Worm (Caenorhabditis elegans) whole organism, L1 larva: Measurements from ENCODE around the gene C09B9.4.

Experiments
- C04F5.9 ChIP-seq: sonication (generic microtip); optimal IDR thresholded peaks from 2 replicates; lab custom pipeline; 2016; ENCODE audit warnings: missing genetic modification characterization, missing compliant biosample characterization
- C16A3.4 ChIP-seq: fragments of 150-350 bp; optimal IDR thresholded peaks from 2 replicates; lab custom pipeline; 2014; ENCODE audit warnings: missing biosample characterization, missing genetic modification characterization
- F16B12.6 ChIP-seq: fragments of 150-350 bp; optimal IDR thresholded peaks from 2 replicates; lab custom pipeline; 2014; ENCODE audit warnings: missing biosample characterization, missing genetic modification characterization
- alr-1 ChIP-seq: fragments of 200-800 bp; sonication (Bioruptor generic); optimal IDR thresholded peaks from 2 replicates; lab custom pipeline; 2018; ENCODE audit warnings: borderline replicate concordance, mild to moderate bottlenecking, missing genetic modification characterization, missing compliant biosample characterization
- ama-1 ChIP-seq: fragments of 150-350 bp; optimal IDR thresholded peaks from 2 replicates; lab custom pipeline; 2014
- blmp-1 ChIP-seq: fragments of 150-350 bp; optimal IDR thresholded peaks from 2 replicates; lab custom pipeline; 2014; ENCODE audit warnings: missing biosample characterization, missing genetic modification characterization
- ceh-63 ChIP-seq: fragments of 200-800 bp; sonication (Bioruptor generic); optimal IDR thresholded peaks from 2 replicates; lab custom pipeline; 2018; ENCODE audit warnings: mild to moderate bottlenecking, missing genetic modification characterization, missing compliant biosample characterization
- dsc-1 ChIP-seq: sonication (generic microtip); optimal IDR thresholded peaks from 2 replicates; lab custom pipeline; 2016; ENCODE audit warnings: mild to moderate bottlenecking, missing genetic modification characterization, missing compliant biosample characterization
- efl-1 ChIP-seq, 4 experiments: fragments of 150-350 bp; optimal IDR thresholded peaks in 3 of 4; peaks in 1 of 4; 1 replicate in 1 of 4; 2 replicates in 3 of 4; lab custom pipeline; 2014; ENCODE audit warnings: missing biosample characterization in 2 of 4, missing genetic modification characterization in 2 of 4, missing genetic modification reagents in 2 of 4
- egl-27 ChIP-seq, 2 experiments: fragments of 150-350 bp in 1 of 2; sonication (generic microtip); optimal IDR thresholded peaks; 3 replicates each; lab custom pipeline; 2017 to 2018; ENCODE audit warnings: missing biosample characterization in 2 of 2, missing genetic modification characterization in 2 of 2, missing genetic modification reagents in 2 of 2
- elt-3 ChIP-seq, 6 experiments: fragments of 150-350 bp in 1 of 6; sonication (generic microtip); optimal IDR thresholded peaks; 2 replicates each; lab custom pipeline; 2017 to 2018; ENCODE audit warnings: missing biosample characterization in 6 of 6, missing genetic modification characterization in 6 of 6, inconsistent platforms in 1 of 6
- fkh-4 ChIP-seq: sonication (generic microtip); optimal IDR thresholded peaks from 2 replicates; lab custom pipeline; 2016; ENCODE audit warnings: missing compliant biosample characterization, missing genetic modification characterization, borderline replicate concordance
- fkh-8 ChIP-seq: sonication (generic microtip); optimal IDR thresholded peaks from 2 replicates; lab custom pipeline; 2016; ENCODE audit warnings: mild to moderate bottlenecking, missing genetic modification characterization, missing compliant biosample characterization
- hlh-17 ChIP-seq: fragments of 200-800 bp; sonication (Bioruptor generic); optimal IDR thresholded peaks from 2 replicates; lab custom pipeline; 2018; ENCODE audit warnings: missing genetic modification characterization, mild to moderate bottlenecking, missing compliant biosample characterization, moderate library complexity, borderline replicate concordance
- hlh-4 ChIP-seq: sonication (generic microtip); optimal IDR thresholded peaks from 2 replicates; lab custom pipeline; 2016; ENCODE audit warnings: mild to moderate bottlenecking, missing genetic modification characterization, missing compliant biosample characterization
- lin-35 ChIP-seq, 2 experiments: fragments of 150-350 bp; optimal IDR thresholded peaks; 2 replicates each; lab custom pipeline; 2014; ENCODE audit warnings: missing biosample characterization in 2 of 2, missing genetic modification characterization in 2 of 2, missing genetic modification reagents in 2 of 2
- lin-39 ChIP-seq: fragments of 150-350 bp; optimal IDR thresholded peaks from 2 replicates; lab custom pipeline; 2014; ENCODE audit warnings: missing biosample characterization, missing genetic modification reagents, missing genetic modification characterization
- lir-3 ChIP-seq: sonication (generic microtip); optimal IDR thresholded peaks from 2 replicates; lab custom pipeline; 2016; ENCODE audit warnings: mild to moderate bottlenecking, missing genetic modification characterization, moderate library complexity, missing compliant biosample characterization; ENCODE audit not compliant: poor library complexity
- lsy-2 ChIP-seq, 2 experiments: fragments of 150-350 bp; optimal IDR thresholded peaks; 2 replicates each; lab custom pipeline; 2014; ENCODE audit warnings: missing biosample characterization in 2 of 2, missing genetic modification characterization in 2 of 2
- mdl-1 ChIP-seq, 2 experiments: fragments of 150-350 bp; optimal IDR thresholded peaks; 2 replicates each; lab custom pipeline; 2014 to 2017; ENCODE audit warnings: missing biosample characterization in 2 of 2, missing genetic modification characterization in 2 of 2, inconsistent platforms in 1 of 2
- mef-2 ChIP-seq: fragments of 150-350 bp; optimal IDR thresholded peaks from 2 replicates; lab custom pipeline; 2014; ENCODE audit warnings: missing biosample characterization, missing genetic modification characterization
- nhr-11 ChIP-seq: fragments of 150-350 bp; optimal IDR thresholded peaks from 2 replicates; lab custom pipeline; 2014; ENCODE audit warnings: missing biosample characterization, missing genetic modification characterization
- nhr-12 ChIP-seq: sonication (generic microtip); optimal IDR thresholded peaks from 2 replicates; lab custom pipeline; 2017; ENCODE audit warnings: missing biosample characterization, missing genetic modification characterization
- nhr-19 ChIP-seq: fragments of 200-800 bp; sonication (Bioruptor generic); conservative IDR thresholded peaks from 2 replicates; pipeline ENCODE4 v1.3.6; 2022; ENCODE audit warnings: missing genetic modification characterization, missing compliant biosample characterization
- nhr-237 ChIP-seq: fragments of 150-350 bp; optimal IDR thresholded peaks from 2 replicates; lab custom pipeline; 2014; ENCODE audit warnings: missing biosample characterization, missing genetic modification characterization
- nhr-28 ChIP-seq: fragments of 150-350 bp; optimal IDR thresholded peaks from 2 replicates; lab custom pipeline; 2014; ENCODE audit warnings: missing biosample characterization, missing genetic modification characterization
- nhr-47 ChIP-seq: sonication (generic microtip); optimal IDR thresholded peaks from 2 replicates; lab custom pipeline; 2016; ENCODE audit warnings: mild to moderate bottlenecking, missing genetic modification characterization, moderate library complexity, missing compliant biosample characterization
- nhr-76 ChIP-seq: sonication (generic microtip); optimal IDR thresholded peaks from 2 replicates; lab custom pipeline; 2017; ENCODE audit warnings: missing biosample characterization, missing genetic modification characterization
- nhr-84 ChIP-seq: sonication (generic microtip); optimal IDR thresholded peaks from 2 replicates; lab custom pipeline; 2017; ENCODE audit warnings: missing biosample characterization, missing genetic modification characterization
- nhr-85 ChIP-seq: sonication (generic microtip); peaks from one replicate; lab custom pipeline; 2016; ENCODE audit warnings: missing genetic modification characterization, inconsistent platforms, missing compliant biosample characterization
- pax-3 ChIP-seq: fragments of 200-800 bp; sonication (Bioruptor generic); optimal IDR thresholded peaks from 2 replicates; lab custom pipeline; 2018; ENCODE audit warnings: mild to moderate bottlenecking, missing genetic modification characterization, moderate library complexity, missing compliant biosample characterization
- skn-1 ChIP-seq: fragments of 150-350 bp; optimal IDR thresholded peaks from 2 replicates; lab custom pipeline; 2014; ENCODE audit warnings: missing biosample characterization, missing genetic modification characterization
- snu-23 ChIP-seq: sonication (generic microtip); optimal IDR thresholded peaks from 2 replicates; lab custom pipeline; 2016; ENCODE audit warnings: missing genetic modification characterization, missing compliant biosample characterization
- sox-4 ChIP-seq: sonication (generic microtip); optimal IDR thresholded peaks from 2 replicates; lab custom pipeline; 2016; ENCODE audit warnings: missing genetic modification characterization, missing compliant biosample characterization
- unc-62 ChIP-seq: fragments of 150-350 bp; optimal IDR thresholded peaks from 2 replicates; lab custom pipeline; 2014; ENCODE audit warnings: missing biosample characterization, missing genetic modification reagents, missing genetic modification characterization
- unc-86 ChIP-seq: sonication (generic microtip); optimal IDR thresholded peaks from 2 replicates; lab custom pipeline; 2016; ENCODE audit warnings: missing genetic modification characterization, missing compliant biosample characterization
- xbp-1 ChIP-seq: sonication (generic microtip); optimal IDR thresholded peaks from 2 replicates; lab custom pipeline; 2016; ENCODE audit warnings: missing genetic modification characterization, missing compliant biosample characterization

C09B9.4 gene

DNA sequence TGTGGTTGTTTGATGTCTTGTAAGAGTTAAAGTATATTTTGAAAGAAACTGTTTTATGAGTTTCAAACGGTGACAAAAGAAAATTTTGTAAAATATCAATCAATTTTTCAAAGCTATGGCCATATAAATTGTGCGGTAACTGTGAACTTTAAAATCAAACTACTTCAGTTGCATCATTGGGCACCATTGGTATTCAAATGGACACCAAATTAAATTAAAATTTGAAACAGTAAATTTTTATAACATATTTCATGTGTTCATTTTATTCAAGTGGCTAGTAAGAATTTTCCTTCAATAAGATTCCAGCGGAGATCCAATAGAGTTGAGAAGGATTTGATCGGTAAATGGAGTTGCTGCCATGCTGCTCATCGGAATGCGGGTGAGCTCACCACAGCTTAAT is 1.8 kb downstream of the C09B9.4 start:
- no peak for TF ChIP-seq hlh-17 (GFP tag; lab: Kevin White, UChicago)
- TF ChIP-seq ama-1 (lab: Kevin White, UChicago), result no peak
- TF ChIP-seq lin-35 (GFP tag; optimal IDR thresholded peaks at IDR 0.05; lab: Kevin White, UChicago), result no peak
- no peak for TF ChIP-seq mdl-1 (tag; optimal IDR thresholded peaks at IDR 0.05; lab: Kevin White, UChicago)
- no peak for TF ChIP-seq xbp-1 (tag; lab: Kevin White, UChicago)
- TF ChIP-seq unc-62 (GFP tag; lab: Kevin White, UChicago), result no peak
- no peak for TF ChIP-seq nhr-76 (tag; lab: Kevin White, UChicago)
- no peak for TF ChIP-seq hlh-4
- TF ChIP-seq C04F5.9, result no peak
- TF ChIP-seq fkh-8 (tag; lab: Kevin White, UChicago), result no peak
- no peak for TF ChIP-seq nhr-84 (tag; lab: Kevin White, UChicago)
- TF ChIP-seq nhr-237 (tag; lab: Kevin White, UChicago), result no peak
- TF ChIP-seq nhr-11 (tag; lab: Kevin White, UChicago), result no peak
- no peak for TF ChIP-seq efl-1 (optimal IDR thresholded peaks at IDR 0.05; lab: Kevin White, UChicago)
- no peak for TF ChIP-seq efl-1 (GFP tag; optimal IDR thresholded peaks at IDR 0.05 in 1 of 2; lab: Kevin White, UChicago)
- TF ChIP-seq, all 84 proteins: peak for 0

DNA sequence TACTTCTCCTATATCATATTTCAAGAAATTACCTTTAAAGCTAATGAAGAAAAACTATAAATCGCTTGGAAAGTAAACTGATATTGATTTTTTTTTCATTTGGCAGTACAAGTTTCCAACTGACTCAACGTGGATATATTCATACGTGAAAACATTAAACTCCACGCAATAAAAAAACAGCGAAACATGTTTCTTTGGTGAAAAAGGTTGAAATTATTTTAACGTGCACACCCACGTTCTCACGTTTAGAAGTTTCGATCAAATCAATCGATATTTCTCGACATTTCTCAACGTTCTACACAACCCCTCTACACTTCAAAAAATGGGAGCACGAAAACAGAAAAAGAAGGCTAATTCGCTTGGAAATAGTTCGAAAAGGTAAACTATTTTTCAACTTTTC is 4.2 kb downstream of the C09B9.4 start, which contains the start of the genes best-6 and C09B9.2:
Gene best-6 (minus strand): TSS at position 101 of the 400 bp plus-strand sequence.
Gene C09B9.2 (plus strand): TSS at position 314 of the 400 bp plus-strand sequence.
- TF ChIP-seq efl-1 (optimal IDR thresholded peaks at IDR 0.05; lab: Kevin White, UChicago) (no peak), efl-1 (GFP tag; optimal IDR thresholded peaks at IDR 0.05 in 1 of 2; lab: Kevin White, UChicago) (no peak), ama-1 (lab: Kevin White, UChicago) (no peak), elt-3 (tag; optimal IDR thresholded peaks at IDR 0.05; lab: Kevin White, UChicago) (no peak), snu-23 (GFP tag; lab: Kevin White, UChicago) (no peak), nhr-28 (tag; lab: Kevin White, UChicago) (no peak), xbp-1 (tag; lab: Kevin White, UChicago) (no peak), lsy-2 (tag; optimal IDR thresholded peaks at IDR 0.05; lab: Kevin White, UChicago) (no peak), nhr-11 (tag; lab: Kevin White, UChicago) (no peak), mef-2 (tag; lab: Kevin White, UChicago) (no peak), nhr-12 (tag; lab: Kevin White, UChicago) (no peak), blmp-1 (tag; lab: Kevin White, UChicago) (no peak), unc-86 (tag; lab: Kevin White, UChicago) (no peak), alr-1 (tag; lab: Kevin White, UChicago) (no peak), lin-39 (tag; lab: Kevin White, UChicago) (no peak), egl-27 (tag; optimal IDR thresholded peaks at IDR 0.05; lab: Kevin White, UChicago) (no peak), dsc-1 (no peak)
- TF ChIP-seq, all 84 proteins: peak for 0

DNA sequence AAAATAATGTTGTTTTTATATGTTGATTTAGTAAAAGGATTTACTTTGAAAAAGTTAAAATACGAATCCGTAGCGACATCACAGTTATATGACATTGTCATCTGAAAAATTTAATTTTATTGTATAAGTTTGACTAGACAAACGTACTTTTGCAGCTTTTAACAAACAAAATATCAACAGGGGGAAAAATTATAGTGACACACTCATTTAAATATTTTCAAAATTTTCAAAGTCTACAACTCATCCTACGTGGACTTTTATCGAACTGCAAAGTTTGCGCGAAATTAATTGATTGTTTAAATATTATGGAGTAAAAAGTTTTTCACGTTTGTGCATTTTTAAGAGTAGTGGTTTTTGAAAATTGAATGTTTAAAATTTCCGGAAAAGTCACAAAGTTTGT is 7.5 kb downstream of the C09B9.4 start, which contains the start of gene C09B9.85:
Gene C09B9.85 (minus strand): TSS at position 101 of the 400 bp plus-strand sequence.
- TF ChIP-seq skn-1 (tag; lab: Kevin White, UChicago) (no peak), F16B12.6 (tag; lab: Kevin White, UChicago) (no peak), dsc-1 (no peak), nhr-85 (tag; lab: Kevin White, UChicago) (no peak), nhr-19 (GFP tag; lab: Robert Waterston, UW) (no peak), sox-4 (tag; lab: Kevin White, UChicago) (no peak), fkh-4 (tag; lab: Kevin White, UChicago) (no peak), nhr-47 (no peak), unc-62 (GFP tag; lab: Kevin White, UChicago) (no peak), xbp-1 (tag; lab: Kevin White, UChicago) (no peak), C16A3.4 (tag; lab: Kevin White, UChicago) (no peak), lin-39 (tag; lab: Kevin White, UChicago) (no peak), nhr-76 (tag; lab: Kevin White, UChicago) (no peak), efl-1 (optimal IDR thresholded peaks at IDR 0.05; lab: Kevin White, UChicago) (no peak), efl-1 (GFP tag; optimal IDR thresholded peaks at IDR 0.05 in 1 of 2; lab: Kevin White, UChicago) (no peak), lir-3 (tag; lab: Kevin White, UChicago) (no peak), mdl-1 (tag; optimal IDR thresholded peaks at IDR 0.05; lab: Kevin White, UChicago) (no peak), ceh-63 (GFP tag; lab: Kevin White, UChicago) (no peak), pax-3 (tag; lab: Kevin White, UChicago) (no peak)
